Worm (Caenorhabditis elegans) whole organism, L3 larva: ENCODE measurements around the gene D2096.6.
A peak's percentile ranks its signal among the peaks of the same experiment; 100 is the strongest.

Experiments used
- R02D3.7 ChIP-seq: fragments of 150-350 bp; optimal IDR thresholded peaks from 2 replicates; lab custom pipeline; 2014; ENCODE audit warnings: missing biosample characterization, missing genetic modification characterization
- ZK546.5 ChIP-seq: sonication (generic microtip); optimal IDR thresholded peaks from 2 replicates; lab custom pipeline; 2017; ENCODE audit warnings: missing biosample characterization, missing genetic modification characterization
- ama-1 ChIP-seq: fragments of 150-350 bp; optimal IDR thresholded peaks from 2 replicates; lab custom pipeline; 2018
- ceh-16 ChIP-seq: sonication (generic microtip); optimal IDR thresholded peaks from 2 replicates; lab custom pipeline; 2017; ENCODE audit warnings: missing biosample characterization, missing genetic modification characterization
- ceh-82 ChIP-seq: fragments of 150-350 bp; optimal IDR thresholded peaks from 2 replicates; lab custom pipeline; 2014; ENCODE audit warnings: missing biosample characterization, missing genetic modification characterization
- daf-12 ChIP-seq: fragments of 150-350 bp; optimal IDR thresholded peaks from 2 replicates; lab custom pipeline; 2014; ENCODE audit warnings: missing biosample characterization, missing genetic modification reagents, missing genetic modification characterization
- egl-27 ChIP-seq: sonication (generic microtip); optimal IDR thresholded peaks from 4 replicates; lab custom pipeline; 2017; ENCODE audit warnings: missing biosample characterization, missing genetic modification reagents, missing genetic modification characterization
- elt-1 ChIP-seq: fragments of 150-350 bp; optimal IDR thresholded peaks from 2 replicates; lab custom pipeline; 2014; ENCODE audit warnings: missing biosample characterization, missing genetic modification characterization
- elt-2 ChIP-seq: sonication (generic microtip); optimal IDR thresholded peaks from 2 replicates; lab custom pipeline; 2016; ENCODE audit warnings: missing genetic modification reagents, mild to moderate bottlenecking, missing genetic modification characterization, missing compliant biosample characterization
- elt-3 ChIP-seq, 3 experiments: fragments of 150-350 bp in 1 of 3; sonication (generic microtip) in 2 of 3; optimal IDR thresholded peaks; 2 replicates in 2 of 3; 4 replicates in 1 of 3; lab custom pipeline; 2014 to 2017; ENCODE audit warnings: missing biosample characterization in 3 of 3, missing genetic modification characterization in 3 of 3
- eor-1 ChIP-seq, 2 experiments: fragments of 150-350 bp; optimal IDR thresholded peaks; 2 replicates each; lab custom pipeline; 2014 to 2018; ENCODE audit warnings: missing biosample characterization in 2 of 2, missing genetic modification characterization in 2 of 2
- fkh-10 ChIP-seq: sonication (generic microtip); optimal IDR thresholded peaks from 2 replicates; lab custom pipeline; 2017; ENCODE audit warnings: missing biosample characterization, missing genetic modification reagents, missing genetic modification characterization
- lin-15B ChIP-seq: fragments of 150-350 bp; optimal IDR thresholded peaks from 2 replicates; lab custom pipeline; 2014; ENCODE audit warnings: missing biosample characterization, missing genetic modification characterization
- lsy-12 ChIP-seq: sonication (generic microtip); optimal IDR thresholded peaks from 2 replicates; lab custom pipeline; 2016; ENCODE audit warnings: mild to moderate bottlenecking, missing genetic modification characterization, missing compliant biosample characterization
- mml-1 ChIP-seq: fragments of 150-350 bp; sonication (generic microtip); optimal IDR thresholded peaks from 3 replicates; lab custom pipeline; 2014; ENCODE audit warnings: missing biosample characterization, missing genetic modification characterization
- nfya-1 ChIP-seq: sonication (generic microtip); optimal IDR thresholded peaks from 2 replicates; lab custom pipeline; 2017; ENCODE audit warnings: missing genetic modification characterization, mild to moderate bottlenecking, missing compliant biosample characterization, antibody characterized with exemption, moderate library complexity; ENCODE audit not compliant: insufficient read depth
- nhr-12 ChIP-seq: fragments of 150-350 bp; optimal IDR thresholded peaks from 2 replicates; lab custom pipeline; 2014; ENCODE audit warnings: missing biosample characterization, missing genetic modification characterization
- nhr-23 ChIP-seq: fragments of 150-350 bp; optimal IDR thresholded peaks from 2 replicates; lab custom pipeline; 2014; ENCODE audit warnings: missing biosample characterization, missing genetic modification reagents, missing genetic modification characterization
- nhr-25 ChIP-seq: sonication (generic microtip); optimal IDR thresholded peaks from 2 replicates; lab custom pipeline; 2017; ENCODE audit warnings: missing biosample characterization, missing genetic modification characterization
- nhr-76 ChIP-seq: fragments of 150-350 bp; sonication (generic microtip); optimal IDR thresholded peaks from 5 replicates; lab custom pipeline; 2014; ENCODE audit warnings: missing biosample characterization, missing genetic modification characterization
- nhr-77 ChIP-seq: fragments of 150-350 bp; optimal IDR thresholded peaks from 2 replicates; lab custom pipeline; 2014; ENCODE audit warnings: missing biosample characterization, missing genetic modification characterization
- pha-4 ChIP-seq: fragments of 150-350 bp; optimal IDR thresholded peaks from 2 replicates; lab custom pipeline; 2014; ENCODE audit warnings: missing biosample characterization, missing genetic modification reagents, missing genetic modification characterization
- pqm-1 ChIP-seq: fragments of 150-350 bp; optimal IDR thresholded peaks from 2 replicates; lab custom pipeline; 2017; ENCODE audit warnings: missing biosample characterization, missing genetic modification characterization, inconsistent platforms
- sea-2 ChIP-seq: fragments of 150-350 bp; sonication (generic microtip); optimal IDR thresholded peaks from 4 replicates; lab custom pipeline; 2014; ENCODE audit warnings: missing biosample characterization, missing genetic modification reagents, missing genetic modification characterization
- skn-1 ChIP-seq: fragments of 150-350 bp; optimal IDR thresholded peaks from 2 replicates; lab custom pipeline; 2014; ENCODE audit warnings: missing biosample characterization, missing genetic modification characterization
- tbx-2 ChIP-seq: sonication (generic microtip); optimal IDR thresholded peaks from 2 replicates; lab custom pipeline; 2016; ENCODE audit warnings: mild to moderate bottlenecking, missing genetic modification characterization, missing compliant biosample characterization
- unc-62 ChIP-seq: fragments of 150-350 bp; sonication (generic microtip); optimal IDR thresholded peaks from 4 replicates; lab custom pipeline; 2014; ENCODE audit warnings: missing biosample characterization, missing genetic modification reagents, missing genetic modification characterization
- zag-1 ChIP-seq: fragments of 150-350 bp; optimal IDR thresholded peaks from 2 replicates; lab custom pipeline; 2014; ENCODE audit warnings: missing biosample characterization, missing genetic modification characterization
- ztf-11 ChIP-seq: fragments of 150-350 bp; optimal IDR thresholded peaks from 2 replicates; lab custom pipeline; 2014; ENCODE audit warnings: missing biosample characterization, missing genetic modification characterization

The D2096.6 gene

DNA sequence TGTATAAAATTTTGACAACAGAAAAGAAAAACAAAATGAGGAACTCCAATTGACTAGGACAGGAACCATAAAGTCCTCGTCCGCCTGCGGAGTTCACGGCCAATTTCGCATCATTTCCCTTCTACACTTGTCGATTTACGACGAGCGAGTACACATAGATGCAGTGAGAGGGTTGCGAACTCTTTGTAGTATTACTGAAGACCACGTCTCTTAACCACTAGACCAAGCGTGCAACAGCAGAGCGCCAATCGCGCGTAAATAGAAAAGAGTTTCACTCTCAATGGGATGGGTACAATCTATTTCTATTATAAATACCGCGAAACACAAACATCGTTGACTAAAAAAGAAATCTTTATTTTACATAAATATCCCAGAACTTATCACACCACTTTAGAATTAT lies 6.3 kb upstream of the D2096.6 start (continued):
- TF ChIP-seq fkh-10 (GFP tag; lab: Kevin White, UChicago) (no peak), R02D3.7 (tag; lab: Kevin White, UChicago) (peak; percentile 79), ztf-11 (no peak), sea-2 (no peak)

DNA sequence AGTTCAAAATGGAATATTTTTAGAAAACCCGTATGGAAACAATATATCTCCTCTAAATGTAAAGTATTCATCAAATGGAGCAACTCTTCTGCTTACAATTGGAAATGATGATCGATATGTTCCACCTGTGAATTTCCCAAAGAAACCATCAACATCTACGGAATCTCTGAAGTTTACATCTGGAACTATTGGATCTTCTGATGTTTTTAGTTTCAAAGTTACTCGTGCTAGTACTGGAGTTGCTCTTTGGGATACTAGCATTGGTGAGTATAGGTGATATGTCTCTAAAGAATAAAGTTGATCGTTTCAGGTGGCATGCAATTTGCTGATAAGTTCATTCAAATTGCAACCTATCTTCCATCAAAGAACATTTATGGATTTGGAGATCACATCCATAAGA lies 1.1 kb downstream of the D2096.6 start:
- TF ChIP-seq nhr-12 (tag; lab: Kevin White, UChicago): no peak
- TF ChIP-seq nhr-76 (tag; lab: Kevin White, UChicago): no peak
- TF ChIP-seq ama-1: no peak
- TF ChIP-seq tbx-2: no peak
- TF ChIP-seq nfya-1 (tag; lab: Kevin White, UChicago): no peak
- TF ChIP-seq R02D3.7 (tag; lab: Kevin White, UChicago): no peak
- TF ChIP-seq nhr-25 (tag; lab: Kevin White, UChicago): no peak
- no peak for TF ChIP-seq eor-1 (tag; optimal IDR thresholded peaks at IDR 0.05; lab: Kevin White, UChicago)
- TF ChIP-seq nhr-23 (tag; lab: Kevin White, UChicago): no peak
- TF ChIP-seq ZK546.5 (tag; lab: Kevin White, UChicago): no peak
- TF ChIP-seq, all 47 proteins: peak for 0

DNA sequence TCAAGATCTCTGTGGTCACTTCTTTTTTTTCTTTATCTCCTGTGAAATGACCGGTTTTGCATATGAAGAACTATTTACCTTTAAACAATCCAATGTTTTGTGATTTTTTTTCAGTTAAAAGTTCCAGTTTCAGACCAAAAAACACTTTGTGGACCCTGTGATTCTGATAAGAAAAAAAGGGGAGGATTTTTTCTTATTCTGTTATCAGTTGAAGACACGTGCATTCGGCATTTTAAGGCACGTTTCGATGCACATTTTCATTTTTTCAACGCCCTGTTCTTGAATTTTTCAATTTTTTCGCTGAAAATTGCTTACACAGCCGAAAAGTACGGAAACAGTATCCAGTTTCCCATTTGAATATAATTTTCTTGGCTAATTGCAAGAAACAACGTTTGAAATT lies 2.7 kb downstream of the D2096.6 start, which contains the start of gene aagr-1:
Gene aagr-1 (plus strand): TSS at position 227 of the 400 bp plus-strand sequence.
- TF ChIP-seq nhr-77 (tag; lab: Kevin White, UChicago): no peak
- peak; percentile 75 for TF ChIP-seq pqm-1 (tag; lab: Kevin White, UChicago)
- peak; percentile 82 for TF ChIP-seq elt-2
- TF ChIP-seq ZK546.5 (tag; lab: Kevin White, UChicago): no peak
- peak; percentile 1 for TF ChIP-seq pha-4 (tag; lab: Kevin White, UChicago)

DNA sequence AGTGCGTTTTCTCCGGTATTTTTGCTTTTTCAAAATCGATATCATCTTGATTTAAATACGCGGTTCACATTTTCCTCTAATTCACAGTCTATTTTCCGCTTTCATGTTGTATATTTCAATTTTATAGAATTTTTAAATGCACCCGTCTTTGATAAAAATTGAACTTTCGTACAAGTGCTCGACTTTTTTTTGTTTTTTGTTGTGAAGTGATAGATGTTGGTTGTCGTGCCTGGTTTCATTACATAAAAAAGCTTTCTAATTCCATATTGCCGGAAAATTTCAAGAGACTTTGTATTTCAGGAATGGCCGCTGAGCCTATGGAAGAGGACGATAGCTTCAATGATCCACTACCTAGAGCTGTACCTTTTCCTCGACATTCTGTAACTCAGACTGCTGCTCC lies 5.9 kb downstream of the D2096.6 start, which contains the start of gene D2096.12:
Gene D2096.12 (plus strand): TSS at position 301 of the 400 bp plus-strand sequence.
- no peak for TF ChIP-seq elt-1 (tag; lab: Kevin White, UChicago)
- TF ChIP-seq lsy-12: no peak
- TF ChIP-seq R02D3.7 (tag; lab: Kevin White, UChicago): no peak
- TF ChIP-seq ceh-82 (tag; lab: Kevin White, UChicago): no peak
- TF ChIP-seq skn-1 (tag; lab: Kevin White, UChicago): no peak
- TF ChIP-seq tbx-2: no peak
- TF ChIP-seq fkh-10 (GFP tag; lab: Kevin White, UChicago): no peak
- no peak for TF ChIP-seq lin-15B (tag; lab: Kevin White, UChicago)
- no peak for TF ChIP-seq egl-27 (tag; lab: Kevin White, UChicago)
- no peak for TF ChIP-seq nhr-12 (tag; lab: Kevin White, UChicago)
- TF ChIP-seq daf-12: no peak
- no peak for TF ChIP-seq zag-1 (tag; lab: Kevin White, UChicago)
- TF ChIP-seq unc-62 (GFP tag; lab: Kevin White, UChicago): no peak
- no peak for TF ChIP-seq ceh-16 (tag; lab: Kevin White, UChicago)

DNA sequence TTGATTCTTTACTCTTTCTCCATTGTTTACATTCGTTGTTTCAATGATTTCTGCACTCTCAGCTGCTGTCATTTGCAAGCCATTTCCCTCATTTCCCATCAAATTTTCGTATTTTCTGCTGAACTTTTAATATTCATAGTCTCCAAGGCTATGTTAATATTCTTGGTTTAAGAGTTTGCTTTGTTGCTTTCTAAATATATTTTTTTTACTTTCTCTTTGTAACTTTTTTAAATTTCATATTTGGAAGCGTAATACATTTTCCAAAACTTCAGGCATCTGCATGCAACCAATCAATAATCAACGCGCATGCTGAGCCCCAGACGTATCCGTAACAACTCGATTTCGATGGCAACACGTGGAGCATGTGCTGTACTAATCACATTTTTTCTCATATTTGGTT lies 8.2 kb downstream of the D2096.6 start, which contains the start of gene sqv-1:
Gene sqv-1 (plus strand): TSS at position 301 of the 400 bp plus-strand sequence.
- no peak for TF ChIP-seq mml-1 (tag; lab: Kevin White, UChicago)
- peak; percentile 41 for TF ChIP-seq pha-4 (tag; lab: Kevin White, UChicago)

DNA sequence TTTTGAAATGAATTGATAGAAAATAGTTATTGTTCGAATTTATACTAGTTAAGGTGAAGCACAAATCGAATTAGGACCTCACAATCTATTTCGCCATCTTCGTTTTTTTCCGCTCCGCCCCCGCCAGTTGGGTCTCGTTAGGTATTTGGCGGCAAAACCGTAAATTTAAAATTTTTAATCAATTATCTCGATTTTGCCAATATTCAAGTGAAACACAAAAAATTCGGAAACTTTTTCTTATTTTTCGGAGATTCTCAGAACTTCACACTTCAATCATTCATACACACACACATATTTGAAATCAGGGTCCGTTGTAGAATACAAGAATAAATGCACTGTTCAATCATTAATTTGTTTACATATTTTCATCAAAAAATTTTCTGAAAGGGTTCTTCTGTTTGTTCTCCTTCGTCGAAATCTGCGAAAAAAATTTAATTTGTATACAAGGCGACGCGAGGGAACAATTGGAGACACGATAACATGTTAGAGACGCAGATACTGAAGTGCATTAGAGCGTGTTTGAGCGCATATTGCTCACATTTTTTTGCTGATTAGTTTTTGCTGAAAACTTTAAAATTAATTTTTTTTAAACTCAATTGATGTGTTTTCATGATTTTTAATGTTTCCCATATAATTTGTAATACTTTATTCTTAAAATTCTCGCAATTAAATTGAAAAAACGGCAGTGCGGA lies 9.2 kb downstream of the D2096.6 start, which contains the start of gene D2096.5:
Gene D2096.5 (minus strand): TSS at position 51 of the 692 bp plus-strand sequence.
- peak; percentile 23 for TF ChIP-seq lin-15B (tag; lab: Kevin White, UChicago)
- TF ChIP-seq nfya-1 (tag; lab: Kevin White, UChicago): peak; percentile 31
- TF ChIP-seq pqm-1 (tag; lab: Kevin White, UChicago): peak; percentile 29
- no peak for TF ChIP-seq elt-3 (tag; optimal IDR thresholded peaks at IDR 0.05; lab: Kevin White, UChicago)
